Fruit fly (Drosophila melanogaster): Measurements from ENCODE around the gene CG12091.

Gene CG12091

DNA sequence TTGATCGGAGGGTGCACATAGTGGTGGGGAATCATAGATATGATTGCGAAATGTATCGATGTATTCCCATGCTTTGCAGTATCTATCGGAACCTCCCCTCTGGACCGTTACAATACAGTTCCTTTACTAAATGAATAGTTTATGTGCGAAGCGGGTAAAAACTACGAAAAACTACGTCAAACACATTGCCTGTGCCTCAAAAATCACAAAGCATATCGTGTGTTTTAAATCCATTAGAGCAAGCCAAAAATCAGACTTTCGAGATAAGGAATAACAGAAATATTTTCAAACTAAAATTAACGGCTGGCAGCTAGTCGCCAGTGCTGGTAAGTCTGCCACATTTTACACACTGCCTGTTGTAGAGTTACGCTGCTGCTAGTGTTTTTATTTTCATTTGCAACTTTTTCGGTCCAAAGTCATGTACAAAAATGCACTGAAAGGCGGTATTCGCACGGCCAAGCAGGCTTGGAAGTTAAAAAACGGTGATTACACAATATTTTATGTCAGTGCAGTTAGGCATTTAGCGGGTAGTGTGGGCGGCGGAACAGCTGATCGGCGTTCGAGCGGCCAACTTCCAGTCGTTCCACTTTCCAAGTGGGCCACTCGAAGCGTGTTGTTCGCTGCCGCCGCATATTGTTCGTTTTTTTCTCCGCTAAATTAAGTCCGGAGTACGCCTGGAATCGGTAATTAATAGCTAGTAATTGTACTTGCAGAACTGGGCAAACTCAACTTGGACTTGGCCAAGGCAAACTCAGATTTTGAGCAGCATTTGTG, 19.2 kb downstream of the CG12091 start (continued):
- TF ChIP-seq CG1603 (tag; optimal IDR thresholded peaks at IDR 0.05) (peak; percentile 79), CG10654 (GFP tag; optimal IDR thresholded peaks at IDR 0.05) (peak; percentile 51), tna (GFP tag; IDR thresholded peaks at IDR 0.05; ENCODE audit: partially characterized antibody) (peak; percentile 65; the same call in 1 of the 2 replicates), CG16813 (GFP tag; IDR thresholded peaks at IDR 0.05; ENCODE audit: partially characterized antibody) (peak; percentile 84), sr (GFP tag; IDR thresholded peaks at IDR 0.05) (peak; percentile 96), CG2199 (GFP tag; IDR thresholded peaks at IDR 0.05) (0 out of 3 replicates have a peak, but pooled peaks have one; percentile 11), dan (GFP tag; IDR thresholded peaks at IDR 0.05) (no peak), Bgb (GFP tag; IDR thresholded peaks at IDR 0.05; ENCODE audit: partially characterized antibody) (peak; percentile 84), Gsc (GFP tag; IDR thresholded peaks at IDR 0.05) (no peak), CG15269 (tag; optimal IDR thresholded peaks at IDR 0.05) (no peak), CG15514 (GFP tag; optimal IDR thresholded peaks at IDR 0.05) (peak; percentile 93), pb (GFP tag; optimal IDR thresholded peaks at IDR 0.05) (no peak), CG6854 (GFP tag; optimal IDR thresholded peaks at IDR 0.05) (peak; percentile 31), abd-A (tag; optimal IDR thresholded peaks at IDR 0.05) (no peak), sob (GFP tag; IDR thresholded peaks at IDR 0.05) (peak; percentile 53), Trl (optimal IDR thresholded peaks at IDR 0.05) (no peak), Trl (GFP tag; optimal IDR thresholded peaks at IDR 0.05) (peak; percentile 77), CG1529 (GFP tag; optimal IDR thresholded peaks at IDR 0.05) (no peak), dmrt99B (tag; optimal IDR thresholded peaks at IDR 0.05) (no peak), CG30403 (GFP tag; optimal IDR thresholded peaks at IDR 0.05) (peak; percentile 59), cad (GFP tag; optimal IDR thresholded peaks at IDR 0.05) (no peak), Dfd (GFP tag; optimal IDR thresholded peaks at IDR 0.05) (no peak), phol (tag; optimal IDR thresholded peaks at IDR 0.05) (peak; percentile 66), CG11696 (GFP tag; IDR thresholded peaks at IDR 0.05) (no peak), Dbx (GFP tag; IDR thresholded peaks at IDR 0.05) (no peak), ase (GFP tag; IDR thresholded peaks at IDR 0.05) (no peak), tap (tag; optimal IDR thresholded peaks at IDR 0.05) (no peak), ato (GFP tag; IDR thresholded peaks at IDR 0.05; ENCODE audit: partially characterized antibody) (peak; percentile 36; the same call in 1 of the 2 replicates), lbe (GFP tag; optimal IDR thresholded peaks at IDR 0.05) (peak; percentile 54), CG4328 (GFP tag; optimal IDR thresholded peaks at IDR 0.05) (no peak), Vsx1 (GFP tag; optimal IDR thresholded peaks at IDR 0.05) (peak; percentile 84), vvl (GFP tag; IDR thresholded peaks at IDR 0.05) (peak; percentile 71), ash1 (GFP tag; optimal IDR thresholded peaks at IDR 0.05) (no peak), Doc2 (GFP tag; IDR thresholded peaks at IDR 0.05) (no peak), jumu (GFP tag; optimal IDR thresholded peaks at IDR 0.05) (peak; percentile 80), ken (GFP tag; IDR thresholded peaks at IDR 0.05) (peak; percentile 63; the same call in 2 of the 3 replicates), corto (GFP tag; optimal IDR thresholded peaks at IDR 0.05) (peak; percentile 42), CG10267 (tag; optimal IDR thresholded peaks at IDR 0.05) (peak; percentile 97), Ets65A (GFP tag) (peak; percentile 97), cato (GFP tag; optimal IDR thresholded peaks at IDR 0.05; ENCODE audit: borderline replicate concordance) (peak; percentile 12), CG10543 (GFP tag; optimal IDR thresholded peaks at IDR 0.05) (peak; percentile 22), gt (GFP tag; IDR thresholded peaks at IDR 0.05) (no peak), chm (GFP tag; IDR thresholded peaks at IDR 0.05) (no peak), Eip74EF (GFP tag; optimal IDR thresholded peaks at IDR 0.05) (no peak), seq (GFP tag; IDR thresholded peaks at IDR 0.05) (0 out of 2 replicates have a peak, but pooled peaks have one; percentile 32), CG4820 (GFP tag; optimal IDR thresholded peaks at IDR 0.05) (peak; percentile 58), sqz (GFP tag; optimal IDR thresholded peaks at IDR 0.05) (no peak), CG12942 (GFP tag; optimal IDR thresholded peaks at IDR 0.05) (peak; percentile 71), E2f2 (GFP tag; IDR thresholded peaks at IDR 0.05) (peak; percentile 59), bcd (GFP tag; optimal IDR thresholded peaks at IDR 0.05) (peak; percentile 40)
